Fruit fly (Drosophila melanogaster): Measurements from ENCODE around the gene CG14543.

Gene CG14543

dm6 chr3R:26059195-26059594 is 2.8 kb downstream of the CG14543 start, which contains the start of the genes RpL34a and Trmt61 (continued):
- TF ChIP-seq CG10431 (GFP tag; optimal IDR thresholded peaks at IDR 0.05) (peak; percentile 83), dpn (GFP tag; optimal IDR thresholded peaks at IDR 0.05) (peak; percentile 68 to 85), amos (GFP tag; IDR thresholded peaks at IDR 0.05; ENCODE audit: partially characterized antibody) (peak; percentile 83), sug (tag; optimal IDR thresholded peaks at IDR 0.05) (peak; percentile 90), CG13775 (GFP tag; optimal IDR thresholded peaks at IDR 0.05) (peak; percentile 97), Dad (GFP tag; optimal IDR thresholded peaks at IDR 0.05) (peak; percentile 69), CG9817 (tag; optimal IDR thresholded peaks at IDR 0.05) (peak; percentile 83), CG10959 (GFP tag; IDR thresholded peaks at IDR 0.05) (peak; percentile 52; the same call in 1 of the 2 replicates), dmrt11E (tag; optimal IDR thresholded peaks at IDR 0.05) (peak; percentile 83), CTCF (GFP tag; optimal IDR thresholded peaks at IDR 0.05) (peak; percentile 59), aop (GFP tag; IDR thresholded peaks at IDR 0.05) (0 out of 2 replicates have a peak, but pooled peaks have one; percentile 30), slp2 (GFP tag; optimal IDR thresholded peaks at IDR 0.05) (peak; percentile 71)

dm6 chr3R:26062911-26063310 is 6.5 kb downstream of the CG14543 start, which contains the start of gene CG14551:
Gene CG14551, minus strand, starts transcription at chr3R:26063011.
- TF ChIP-seq Dp (GFP tag; optimal IDR thresholded peaks at IDR 0.05) (no peak), CG3726 (GFP tag; IDR thresholded peaks at IDR 0.05) (no peak), dmrt99B (tag; optimal IDR thresholded peaks at IDR 0.05) (no peak), unc-4 (GFP tag; IDR thresholded peaks at IDR 0.05; ENCODE audit: partially characterized antibody) (no peak), tll (GFP tag; optimal IDR thresholded peaks at IDR 0.05) (no peak), CG12769 (tag; optimal IDR thresholded peaks at IDR 0.05) (no peak), luna (GFP tag; optimal IDR thresholded peaks at IDR 0.05) (no peak), tup (GFP tag; optimal IDR thresholded peaks at IDR 0.05) (no peak)

- TF ChIP-seq D19A (tag; optimal IDR thresholded peaks at IDR 0.05) (no peak), Ets65A (GFP tag) (peak; percentile 52), Hr78 (GFP tag; optimal IDR thresholded peaks at IDR 0.05) (no peak)
Observed at dm6 chr3R:26064708-26065107, 8.3 kb downstream of the CG14543 start.

- TF ChIP-seq Rx (GFP tag; IDR thresholded peaks at IDR 0.05) (no peak), CG7357 (GFP tag; IDR thresholded peaks at IDR 0.05) (no peak), sima (GFP tag; optimal IDR thresholded peaks at IDR 0.05) (no peak), onecut (GFP tag; IDR thresholded peaks at IDR 0.05) (no peak), CG12299 (tag; optimal IDR thresholded peaks at IDR 0.05) (no peak), CG15479 (GFP tag; optimal IDR thresholded peaks at IDR 0.05) (no peak), Trl (optimal IDR thresholded peaks at IDR 0.05) (no peak), Trl (GFP tag; optimal IDR thresholded peaks at IDR 0.05) (no peak), Doc2 (GFP tag; IDR thresholded peaks at IDR 0.05) (no peak), CG10366 (GFP tag; IDR thresholded peaks at IDR 0.05) (no peak)
Observed at dm6 chr3R:26068135-26068534, 11.7 kb downstream of the CG14543 start.

- TF ChIP-seq D (optimal IDR thresholded peaks at IDR 0.05) (no peak), D (GFP tag; optimal IDR thresholded peaks at IDR 0.05) (peak; percentile 25), ara (GFP tag; IDR thresholded peaks at IDR 0.05) (peak; percentile 57; the same call in 1 of the 2 replicates), CG18262 (tag; optimal IDR thresholded peaks at IDR 0.05) (peak; percentile 38), corto (GFP tag; optimal IDR thresholded peaks at IDR 0.05) (peak; percentile 10), stc (GFP tag; IDR thresholded peaks at IDR 0.05) (peak; percentile 49; the same call in 1 of the 2 replicates), Dbx (GFP tag; IDR thresholded peaks at IDR 0.05) (no peak), CG17829 (tag; optimal IDR thresholded peaks at IDR 0.05) (peak; percentile 20), CG8765 (GFP tag; IDR thresholded peaks at IDR 0.05) (peak; percentile 38; the same call in 1 of the 2 replicates), Drgx (GFP tag; IDR thresholded peaks at IDR 0.05) (peak; percentile 86), Xrp1 (GFP tag; IDR thresholded peaks at IDR 0.05) (peak; percentile 64), MESR4 (GFP tag; optimal IDR thresholded peaks at IDR 0.05) (no peak), dmrt99B (tag; optimal IDR thresholded peaks at IDR 0.05) (peak; percentile 40), ap (GFP tag; IDR thresholded peaks at IDR 0.05) (peak; percentile 34; the same call in 1 of the 2 replicates), CG3407 (GFP tag; optimal IDR thresholded peaks at IDR 0.05) (peak; percentile 5)
Observed at dm6 chr3R:26072477-26072876, 16.0 kb downstream of the CG14543 start.
